Fruit fly (Drosophila melanogaster): ENCODE data around the gene dpr18.

- no peak for TF ChIP-seq CG8478 (optimal IDR thresholded peaks at IDR 0.05)
- TF ChIP-seq CTCF (optimal IDR thresholded peaks at IDR 0.05), result no peak
Measured at dm6 chrX:16088279-16088678, 24.7 kb downstream of the dpr18 start.

All from S2 (cell line).